Worm (Caenorhabditis elegans): ENCODE measurements around the gene C06A8.6.

ce11 chrII:7777320-7777978, 5.2 kb downstream of the C06A8.6 start, which contains the start of gene mthf-1:
- TF ChIP-seq nhr-28 (tag; optimal IDR thresholded peaks at IDR 0.05): peak; percentile 62
- TF ChIP-seq set-16 (GFP tag; IDR thresholded peaks at IDR 0.05): no peak
- peak; percentile 79 for TF ChIP-seq ama-1 (optimal IDR thresholded peaks at IDR 0.05)
- peak; percentile 43 for TF ChIP-seq nhr-6 (tag; optimal IDR thresholded peaks at IDR 0.05)
- TF ChIP-seq fkh-10 (GFP tag; optimal IDR thresholded peaks at IDR 0.05): no peak
- TF ChIP-seq unc-62 (GFP tag; optimal IDR thresholded peaks at IDR 0.05 in 1 of 2): no peak
- TF ChIP-seq unc-62 (tag; optimal IDR thresholded peaks at IDR 0.05): no peak
- TF ChIP-seq R02D3.7 (tag; optimal IDR thresholded peaks at IDR 0.05): no peak
- TF ChIP-seq lin-15B (tag; optimal IDR thresholded peaks at IDR 0.05): no peak
- TF ChIP-seq nhr-48 (tag; optimal IDR thresholded peaks at IDR 0.05): peak; percentile 53
- TF ChIP-seq F44E2.7 (GFP tag; IDR thresholded peaks at IDR 0.05): no peak
- peak; percentile 44 for TF ChIP-seq nhr-77 (tag; optimal IDR thresholded peaks at IDR 0.05)

Data from whole organism, L4 larva.